Worm (Caenorhabditis elegans): ENCODE results near the gene cwn-1.

Gene cwn-1

ce11 chrII:159294-159922 lies 26.0 kb upstream of the cwn-1 start:
- TF ChIP-seq cog-1 (tag; optimal IDR thresholded peaks at IDR 0.05) (peak; percentile 38), med-1 (GFP tag; optimal IDR thresholded peaks at IDR 0.05; ENCODE audit: insufficient read depth) (no peak), T22C8.4 (GFP tag; IDR thresholded peaks at IDR 0.05) (peak; percentile 43; the same call in 1 of the 2 replicates), klf-2 (GFP tag; conservative IDR thresholded peaks at IDR 0.05) (no peak), ref-1 (GFP tag; conservative IDR thresholded peaks at IDR 0.05) (no peak), ztf-29 (GFP tag; IDR thresholded peaks at IDR 0.05) (no peak), flt-1 (GFP tag; IDR thresholded peaks at IDR 0.05) (no peak)

- TF ChIP-seq med-1 (GFP tag; optimal IDR thresholded peaks at IDR 0.05; ENCODE audit: insufficient read depth) (no peak), ztf-23 (GFP tag; IDR thresholded peaks at IDR 0.05) (no peak), klf-2 (GFP tag; conservative IDR thresholded peaks at IDR 0.05) (no peak), tab-1 (GFP tag; IDR thresholded peaks at IDR 0.05) (no peak), ref-1 (GFP tag; conservative IDR thresholded peaks at IDR 0.05) (no peak), T22C8.4 (GFP tag; IDR thresholded peaks at IDR 0.05) (no peak), cog-1 (tag; optimal IDR thresholded peaks at IDR 0.05) (no peak), ztf-29 (GFP tag; IDR thresholded peaks at IDR 0.05) (no peak), flt-1 (GFP tag; IDR thresholded peaks at IDR 0.05) (no peak)
Measured at ce11 chrII:158004-158731, 24.8 kb upstream of the cwn-1 start.

- TF ChIP-seq ztf-23 (GFP tag; IDR thresholded peaks at IDR 0.05) (no peak), ztf-29 (GFP tag; IDR thresholded peaks at IDR 0.05) (no peak), T22C8.4 (GFP tag; IDR thresholded peaks at IDR 0.05) (no peak), flt-1 (GFP tag; IDR thresholded peaks at IDR 0.05) (no peak), cog-1 (tag; optimal IDR thresholded peaks at IDR 0.05) (no peak)
Measured at ce11 chrII:156999-157499, 23.7 kb upstream of the cwn-1 start.

- no peak for TF ChIP-seq ztf-29 (GFP tag; IDR thresholded peaks at IDR 0.05)
- TF ChIP-seq ztf-23 (GFP tag; IDR thresholded peaks at IDR 0.05) = 0 out of 2 replicates have a peak, but pooled peaks have one; percentile 25
- TF ChIP-seq cog-1 (tag; optimal IDR thresholded peaks at IDR 0.05) = peak; percentile 23
- no peak for TF ChIP-seq ref-1 (GFP tag; conservative IDR thresholded peaks at IDR 0.05)
- no peak for TF ChIP-seq flt-1 (GFP tag; IDR thresholded peaks at IDR 0.05)
- no peak for TF ChIP-seq klf-2 (GFP tag; conservative IDR thresholded peaks at IDR 0.05)
- no peak for TF ChIP-seq med-1 (GFP tag; optimal IDR thresholded peaks at IDR 0.05; ENCODE audit: insufficient read depth)
- 0 out of 2 replicates have a peak, but pooled peaks have one; percentile 28 for TF ChIP-seq T22C8.4 (GFP tag; IDR thresholded peaks at IDR 0.05)
- no peak for TF ChIP-seq tab-1 (GFP tag; IDR thresholded peaks at IDR 0.05)
Measured at ce11 chrII:155904-156303, 22.5 kb upstream of the cwn-1 start, which contains the start of gene mrpl-28. TSS of gene mrpl-28 (minus strand) at chrII:156009.

ce11 chrII:152283-152682 lies 18.9 kb upstream of the cwn-1 start, which contains the start of gene T25D3.3:
TSS of gene T25D3.3 (plus strand) at chrII:152583.
- no peak for TF ChIP-seq ref-1 (GFP tag; conservative IDR thresholded peaks at IDR 0.05)
- TF ChIP-seq T22C8.4 (GFP tag; IDR thresholded peaks at IDR 0.05) = no peak
- no peak for TF ChIP-seq ztf-23 (GFP tag; IDR thresholded peaks at IDR 0.05)
- no peak for TF ChIP-seq cog-1 (tag; optimal IDR thresholded peaks at IDR 0.05)
- TF ChIP-seq ztf-29 (GFP tag; IDR thresholded peaks at IDR 0.05) = no peak
- no peak for TF ChIP-seq klf-2 (GFP tag; conservative IDR thresholded peaks at IDR 0.05)
- no peak for TF ChIP-seq med-1 (GFP tag; optimal IDR thresholded peaks at IDR 0.05; ENCODE audit: insufficient read depth)
- TF ChIP-seq tab-1 (GFP tag; IDR thresholded peaks at IDR 0.05) = no peak
- TF ChIP-seq flt-1 (GFP tag; IDR thresholded peaks at IDR 0.05) = no peak

- TF ChIP-seq ref-1 (GFP tag; conservative IDR thresholded peaks at IDR 0.05) = no peak
- TF ChIP-seq tab-1 (GFP tag; IDR thresholded peaks at IDR 0.05) = no peak
- no peak for TF ChIP-seq ztf-29 (GFP tag; IDR thresholded peaks at IDR 0.05)
- TF ChIP-seq med-1 (GFP tag; optimal IDR thresholded peaks at IDR 0.05; ENCODE audit: insufficient read depth) = no peak
- TF ChIP-seq cog-1 (tag; optimal IDR thresholded peaks at IDR 0.05) = no peak
- TF ChIP-seq T22C8.4 (GFP tag; IDR thresholded peaks at IDR 0.05) = no peak
- no peak for TF ChIP-seq klf-2 (GFP tag; conservative IDR thresholded peaks at IDR 0.05)
- TF ChIP-seq ztf-23 (GFP tag; IDR thresholded peaks at IDR 0.05) = no peak
- TF ChIP-seq flt-1 (GFP tag; IDR thresholded peaks at IDR 0.05) = no peak
Measured at ce11 chrII:151495-151894, 18.1 kb upstream of the cwn-1 start.

ce11 chrII:146933-147332 lies 13.5 kb upstream of the cwn-1 start, which contains the start of gene T25D3.4:
TSS of gene T25D3.4 (plus strand) at chrII:147233.
- TF ChIP-seq ztf-29 (GFP tag; IDR thresholded peaks at IDR 0.05) (no peak), cog-1 (tag; optimal IDR thresholded peaks at IDR 0.05) (no peak), tab-1 (GFP tag; IDR thresholded peaks at IDR 0.05) (no peak), med-1 (GFP tag; optimal IDR thresholded peaks at IDR 0.05; ENCODE audit: insufficient read depth) (no peak), T22C8.4 (GFP tag; IDR thresholded peaks at IDR 0.05) (no peak), ref-1 (GFP tag; conservative IDR thresholded peaks at IDR 0.05) (no peak), klf-2 (GFP tag; conservative IDR thresholded peaks at IDR 0.05) (no peak), ztf-23 (GFP tag; IDR thresholded peaks at IDR 0.05) (no peak), flt-1 (GFP tag; IDR thresholded peaks at IDR 0.05) (no peak)

- TF ChIP-seq med-1 (GFP tag; optimal IDR thresholded peaks at IDR 0.05; ENCODE audit: insufficient read depth) (no peak), flt-1 (GFP tag; IDR thresholded peaks at IDR 0.05) (no peak), T22C8.4 (GFP tag; IDR thresholded peaks at IDR 0.05) (no peak), ref-1 (GFP tag; conservative IDR thresholded peaks at IDR 0.05) (no peak), cog-1 (tag; optimal IDR thresholded peaks at IDR 0.05) (no peak), klf-2 (GFP tag; conservative IDR thresholded peaks at IDR 0.05) (no peak), tab-1 (GFP tag; IDR thresholded peaks at IDR 0.05) (no peak), ztf-29 (GFP tag; IDR thresholded peaks at IDR 0.05) (no peak), ztf-23 (GFP tag; IDR thresholded peaks at IDR 0.05) (no peak)
Measured at ce11 chrII:135166-135565, 1.8 kb upstream of the cwn-1 start, which contains the start of gene K10B4.1. TSS of gene K10B4.1 (plus strand) at chrII:135466.

- TF ChIP-seq ztf-29 (GFP tag; IDR thresholded peaks at IDR 0.05) = no peak
- TF ChIP-seq ztf-23 (GFP tag; IDR thresholded peaks at IDR 0.05) = no peak
- no peak for TF ChIP-seq T22C8.4 (GFP tag; IDR thresholded peaks at IDR 0.05)
- TF ChIP-seq cog-1 (tag; optimal IDR thresholded peaks at IDR 0.05) = no peak
- no peak for TF ChIP-seq klf-2 (GFP tag; conservative IDR thresholded peaks at IDR 0.05)
- no peak for TF ChIP-seq ref-1 (GFP tag; conservative IDR thresholded peaks at IDR 0.05)
- TF ChIP-seq flt-1 (GFP tag; IDR thresholded peaks at IDR 0.05) = no peak
Measured at ce11 chrII:129770-130169, 3.6 kb downstream of the cwn-1 start.

Measured in whole organism, midembryonic.